Worm (Caenorhabditis elegans): Measurements from ENCODE around the gene T24H7.8.
A peak's percentile ranks its signal among the peaks of the same experiment; 100 is the strongest.

DNA sequence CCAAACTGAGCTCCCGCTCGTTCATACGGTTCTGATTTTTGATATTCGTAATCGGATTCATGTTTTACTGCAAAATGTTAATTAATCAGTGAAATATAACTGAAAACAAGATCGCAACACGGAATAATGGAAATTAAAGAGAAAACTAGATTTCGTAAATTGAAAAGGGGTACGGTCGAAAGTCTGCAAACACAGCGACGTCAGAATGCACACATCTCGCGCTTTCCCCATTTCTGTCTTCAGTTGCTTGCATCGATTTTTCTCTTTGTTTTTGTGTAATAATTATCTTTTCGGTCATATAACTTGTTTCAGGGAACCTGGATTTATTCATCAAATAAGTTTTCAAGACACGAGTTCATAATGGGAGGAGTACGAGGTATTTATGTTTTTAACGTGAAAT, 45.0 kb upstream of the T24H7.8 start, which contains the start of the genes rbmx-2 and C30B5.2:
- TF ChIP-seq pbrm-1 (GFP tag; IDR thresholded peaks at IDR 0.05) = peak; percentile 37; the same call in 1 of the 2 replicates
- no peak for TF ChIP-seq madf-6 (GFP tag; IDR thresholded peaks at IDR 0.05)
- TF ChIP-seq rcor-1 (GFP tag; IDR thresholded peaks at IDR 0.05) = no peak
- TF ChIP-seq snpc-4 (GFP tag; optimal IDR thresholded peaks at IDR 0.05) = no peak
- TF ChIP-seq snpc-4 (tag; optimal IDR thresholded peaks at IDR 0.05) = no peak
